Fruit fly (Drosophila melanogaster) whole organism, prepupa: Measurements from ENCODE around the gene CG10561.

Experiments
- Blimp-1 ChIP-seq: fragments of 200-800 bp; sonication (Bioruptor generic); optimal IDR thresholded peaks from 3 replicates; lab custom pipeline; 2017; ENCODE audit warnings: missing biosample characterization, missing genetic modification characterization, mild to moderate bottlenecking, moderate library complexity, missing genetic modification reagents
- CG11294 ChIP-seq: fragments of 200-800 bp; sonication (Bioruptor generic); IDR thresholded peaks from 2 replicates; pipeline ENCODE4 v1.3.6; 2022; ENCODE audit warnings: missing biosample characterization, missing genetic modification characterization
- CG11762 ChIP-seq: fragments of 200-800 bp; sonication (Bioruptor generic); optimal IDR thresholded peaks from 3 replicates; lab custom pipeline; 2016; ENCODE audit warnings: missing biosample characterization, missing genetic modification characterization; ENCODE audit not compliant: insufficient read depth
- CG11902 ChIP-seq: fragments of 200-800 bp; sonication (Bioruptor generic); optimal IDR thresholded peaks from 3 replicates; lab custom pipeline; 2016; ENCODE audit warnings: missing biosample characterization, missing genetic modification characterization
- CG16779 ChIP-seq: fragments of 200-800 bp; sonication (Bioruptor generic); optimal IDR thresholded peaks from 3 replicates; lab custom pipeline; 2017; ENCODE audit warnings: missing biosample characterization, mild to moderate bottlenecking, missing genetic modification characterization
- CG3919 ChIP-seq: fragments of 200-800 bp; sonication (Bioruptor generic); optimal IDR thresholded peaks from 3 replicates; lab custom pipeline; 2016; ENCODE audit warnings: missing biosample characterization, missing genetic modification characterization
- CG4318 ChIP-seq: fragments of 200-800 bp; sonication (Bioruptor generic); optimal IDR thresholded peaks from 3 replicates; lab custom pipeline; 2017; ENCODE audit warnings: missing biosample characterization, mild to moderate bottlenecking, missing genetic modification characterization
- CG7368 ChIP-seq: fragments of 200-800 bp; sonication (Bioruptor generic); optimal IDR thresholded peaks from 3 replicates; lab custom pipeline; 2016; ENCODE audit warnings: missing biosample characterization, missing genetic modification characterization
- CG8119 ChIP-seq: fragments of 200-800 bp; sonication (Bioruptor generic); IDR thresholded peaks from 3 replicates; pipeline ENCODE4 v1.3.6; 2022; ENCODE audit warnings: missing biosample characterization, missing genetic modification characterization
- CG8319 ChIP-seq: fragments of 200-800 bp; sonication (Bioruptor generic); optimal IDR thresholded peaks from 3 replicates; lab custom pipeline; 2016; ENCODE audit warnings: missing biosample characterization, missing genetic modification characterization
- CG9139 ChIP-seq: fragments of 200-800 bp; sonication (Bioruptor generic); optimal IDR thresholded peaks from 3 replicates; lab custom pipeline; 2017; ENCODE audit warnings: missing biosample characterization, mild to moderate bottlenecking, missing genetic modification characterization
- Eip78C ChIP-seq: fragments of 200-800 bp; sonication (Bioruptor generic); peaks from one replicate; lab custom pipeline; 2016; ENCODE audit warnings: missing biosample characterization, missing genetic modification characterization
- Eip93F ChIP-seq: fragments of 200-800 bp; sonication (Bioruptor generic); optimal IDR thresholded peaks from 2 replicates; lab custom pipeline; 2016; ENCODE audit warnings: missing biosample characterization, mild to moderate bottlenecking, missing genetic modification characterization
- Ets21C ChIP-seq: fragments of 200-800 bp; sonication (Bioruptor generic); optimal IDR thresholded peaks from 3 replicates; lab custom pipeline; 2016; ENCODE audit warnings: missing biosample characterization, missing genetic modification characterization
- Gug ChIP-seq: fragments of 200-800 bp; sonication (Bioruptor generic); IDR thresholded peaks from 2 replicates; pipeline ENCODE4 v1.3.6; 2022; ENCODE audit warnings: missing biosample characterization, missing genetic modification characterization
- Hr39 ChIP-seq: fragments of 200-800 bp; sonication (Bioruptor generic); optimal IDR thresholded peaks from 2 replicates; lab custom pipeline; 2016; ENCODE audit warnings: missing biosample characterization, missing genetic modification characterization
- Hr4 ChIP-seq: fragments of 200-800 bp; sonication (Bioruptor generic); optimal IDR thresholded peaks from 3 replicates; lab custom pipeline; 2016; ENCODE audit warnings: missing biosample characterization, missing genetic modification characterization
- Lpt ChIP-seq: fragments of 200-800 bp; sonication (Bioruptor generic); optimal IDR thresholded peaks from 3 replicates; lab custom pipeline; 2016; ENCODE audit warnings: missing biosample characterization, missing genetic modification characterization
- Smox ChIP-seq: fragments of 200-800 bp; sonication (Bioruptor generic); optimal IDR thresholded peaks from 3 replicates; lab custom pipeline; 2016; ENCODE audit warnings: missing biosample characterization, missing genetic modification characterization
- Sox102F ChIP-seq: fragments of 200-800 bp; sonication (Bioruptor generic); optimal IDR thresholded peaks from 2 replicates; lab custom pipeline; 2016; ENCODE audit warnings: missing biosample characterization, mild to moderate bottlenecking, missing genetic modification characterization
- Sox15 ChIP-seq: fragments of 200-800 bp; sonication (Bioruptor generic); optimal IDR thresholded peaks from 3 replicates; lab custom pipeline; 2016; ENCODE audit warnings: missing biosample characterization, missing genetic modification characterization
- achi ChIP-seq: fragments of 200-800 bp; sonication (Bioruptor generic); optimal IDR thresholded peaks from 3 replicates; lab custom pipeline; 2016; ENCODE audit warnings: missing biosample characterization, missing genetic modification characterization
- acj6 ChIP-seq: fragments of 200-800 bp; sonication (Bioruptor generic); optimal IDR thresholded peaks from 3 replicates; lab custom pipeline; 2016; ENCODE audit warnings: missing biosample characterization, missing genetic modification characterization
- dsx ChIP-seq: fragments of 200-800 bp; optimal IDR thresholded peaks from 3 replicates; lab custom pipeline; 2019; ENCODE audit warnings: missing biosample characterization, mild to moderate bottlenecking, missing genetic modification characterization, moderate library complexity; ENCODE audit not compliant: poor library complexity, severe bottlenecking
- fd85E ChIP-seq: fragments of 200-800 bp; sonication (Bioruptor generic); optimal IDR thresholded peaks from 3 replicates; lab custom pipeline; 2016; ENCODE audit warnings: missing biosample characterization, missing genetic modification characterization
- fkh ChIP-seq: fragments of 200-800 bp; sonication (Bioruptor generic); optimal IDR thresholded peaks from 3 replicates; lab custom pipeline; 2017; ENCODE audit warnings: missing biosample characterization, mild to moderate bottlenecking, missing genetic modification characterization, moderate library complexity
- ss ChIP-seq, 2 experiments: fragments of 200-800 bp; sonication (Bioruptor generic); optimal IDR thresholded peaks; 2 replicates in 1 of 2; 3 replicates in 1 of 2; lab custom pipeline; 2017 to 2018; ENCODE audit warnings: mild to moderate bottlenecking in 2 of 2, missing biosample characterization in 2 of 2, missing genetic modification characterization in 2 of 2, moderate library complexity in 1 of 2
- svp ChIP-seq: fragments of 200-800 bp; sonication (Bioruptor generic); peaks from one replicate; lab custom pipeline; 2016; ENCODE audit warnings: missing biosample characterization, missing genetic modification characterization
- topi ChIP-seq: fragments of 200-800 bp; sonication (Bioruptor generic); optimal IDR thresholded peaks from 3 replicates; lab custom pipeline; 2016; ENCODE audit warnings: missing biosample characterization, missing genetic modification characterization
- vri ChIP-seq: fragments of 200-800 bp; sonication (Bioruptor generic); optimal IDR thresholded peaks from 3 replicates; lab custom pipeline; 2016; ENCODE audit warnings: missing biosample characterization, mild to moderate bottlenecking, missing genetic modification characterization

Gene CG10561

dm6 chr2L:19093868-19094267, 20.3 kb upstream of the CG10561 start:
- no peak for TF ChIP-seq Hr4
- TF ChIP-seq CG11294 = no peak
- TF ChIP-seq ss (GFP tag; optimal IDR thresholded peaks at IDR 0.05; lab: Kevin White, UChicago) = no peak
- TF ChIP-seq Ets21C (GFP tag; lab: Kevin White, UChicago) = no peak
- no peak for TF ChIP-seq CG11902 (GFP tag; lab: Kevin White, UChicago)
- no peak for TF ChIP-seq Sox15 (GFP tag; lab: Kevin White, UChicago)
- TF ChIP-seq, all 60 proteins: peak for 0

- TF ChIP-seq Lpt (GFP tag; lab: Kevin White, UChicago) (no peak), dsx (GFP tag; lab: Kevin White, UChicago) (no peak), Hr4 (no peak), fkh (GFP tag; lab: Kevin White, UChicago) (peak; percentile 74), Eip78C (GFP tag; lab: Kevin White, UChicago) (peak; percentile 33), Gug (GFP tag; lab: Robert Waterston, UW) (peak; percentile 41; the same call in 1 of the 2 replicates)
These were observed 17.8 kb upstream of the CG10561 start for dm6 chr2L:19096361-19096760.

dm6 chr2L:19097374-19097773, 16.8 kb upstream of the CG10561 start:
- TF ChIP-seq CG7368 (GFP tag; lab: Kevin White, UChicago) (no peak), vri (GFP tag; lab: Kevin White, UChicago) (no peak), Hr39 (GFP tag; lab: Kevin White, UChicago) (no peak), Sox102F (GFP tag; lab: Kevin White, UChicago) (no peak), Eip93F (GFP tag; lab: Kevin White, UChicago) (no peak), CG8119 (GFP tag; lab: Robert Waterston, UW) (no peak), CG16779 (no peak), achi (no peak), CG3919 (GFP tag; lab: Kevin White, UChicago) (no peak)

DNA sequence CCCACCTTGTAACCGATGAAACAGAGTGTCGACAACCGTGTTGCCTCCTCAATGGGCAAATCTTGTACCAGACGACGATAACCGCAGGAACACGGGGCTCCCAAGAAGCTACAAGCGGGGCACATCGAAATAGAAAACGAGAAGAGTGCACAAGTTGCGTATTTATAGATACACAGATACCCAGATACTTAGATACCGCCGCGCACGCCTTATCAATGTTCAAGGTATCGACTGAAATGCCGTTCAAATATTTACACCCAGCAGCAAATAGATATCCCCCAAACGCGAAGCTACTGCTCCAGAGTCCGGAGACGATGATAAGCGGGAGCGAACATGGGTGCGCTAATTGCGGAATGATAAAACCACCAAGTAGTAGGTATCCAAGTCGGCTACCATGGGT, 15.5 kb upstream of the CG10561 start:
- TF ChIP-seq acj6 (GFP tag; lab: Kevin White, UChicago) = no peak
- TF ChIP-seq fkh (GFP tag; lab: Kevin White, UChicago) = peak; percentile 39

DNA sequence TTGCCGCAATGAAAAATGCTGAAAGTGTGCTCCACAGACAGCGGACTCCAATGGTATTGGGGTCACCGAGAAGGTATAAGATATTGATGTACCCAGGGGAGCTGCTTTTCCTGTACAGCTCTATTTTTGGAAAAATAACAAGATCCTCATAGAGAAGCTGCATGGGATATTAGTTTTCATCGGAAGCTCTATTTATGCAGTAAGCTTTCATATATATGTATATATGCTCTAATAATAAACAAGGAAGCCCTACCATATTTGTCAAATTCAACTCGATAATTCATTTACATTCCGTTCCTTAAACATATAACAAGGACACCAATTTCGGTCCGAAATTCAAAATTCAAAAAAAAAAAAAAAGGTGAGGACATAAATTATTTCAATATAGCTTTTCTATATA, 12.5 kb upstream of the CG10561 start, which contains the start of the genes CG17344 and CG43731:
TSS of gene CG17344 (plus strand) at position 301 of the 400 bp plus-strand sequence.
TSS of gene CG43731 (plus strand) at position 301 of the 400 bp plus-strand sequence.
- no peak for TF ChIP-seq CG8319
- TF ChIP-seq CG9139 (GFP tag; lab: Kevin White, UChicago) = no peak
- TF ChIP-seq CG4318 = no peak
- TF ChIP-seq vri (GFP tag; lab: Kevin White, UChicago) = no peak
- TF ChIP-seq fd85E (GFP tag; lab: Kevin White, UChicago) = no peak
- no peak for TF ChIP-seq Smox (GFP tag; lab: Kevin White, UChicago)
- no peak for TF ChIP-seq svp (GFP tag; lab: Kevin White, UChicago)
- TF ChIP-seq CG11762 = no peak
- no peak for TF ChIP-seq Blimp-1

dm6 chr2L:19103176-19103921, 10.9 kb upstream of the CG10561 start:
- TF ChIP-seq fkh (GFP tag; lab: Kevin White, UChicago) = peak; percentile 72
- TF ChIP-seq topi = no peak
